Worm (Caenorhabditis elegans) whole organism, L3 larva: ENCODE measurements around the gene him-14.

Experiments used
- aly-2 ChIP-seq: fragments of 150-350 bp; optimal IDR thresholded peaks from 2 replicates; lab custom pipeline; 2014; ENCODE audit warnings: missing biosample characterization, missing genetic modification characterization
- ceh-16 ChIP-seq: sonication (generic microtip); optimal IDR thresholded peaks from 2 replicates; lab custom pipeline; 2017; ENCODE audit warnings: missing biosample characterization, missing genetic modification characterization
- ceh-82 ChIP-seq: fragments of 150-350 bp; optimal IDR thresholded peaks from 2 replicates; lab custom pipeline; 2014; ENCODE audit warnings: missing biosample characterization, missing genetic modification characterization
- ceh-9 ChIP-seq: sonication (generic microtip); optimal IDR thresholded peaks from 2 replicates; lab custom pipeline; 2018; ENCODE audit warnings: missing biosample characterization, missing genetic modification characterization
- daf-12 ChIP-seq: fragments of 150-350 bp; optimal IDR thresholded peaks from 2 replicates; lab custom pipeline; 2014; ENCODE audit warnings: missing biosample characterization, missing genetic modification reagents, missing genetic modification characterization
- egl-27 ChIP-seq: sonication (generic microtip); optimal IDR thresholded peaks from 4 replicates; lab custom pipeline; 2017; ENCODE audit warnings: missing biosample characterization, missing genetic modification reagents, missing genetic modification characterization
- elt-2 ChIP-seq: sonication (generic microtip); optimal IDR thresholded peaks from 2 replicates; lab custom pipeline; 2016; ENCODE audit warnings: missing genetic modification reagents, mild to moderate bottlenecking, missing genetic modification characterization, missing compliant biosample characterization
- elt-3 ChIP-seq, 3 experiments: fragments of 150-350 bp in 1 of 3; sonication (generic microtip) in 2 of 3; optimal IDR thresholded peaks; 2 replicates in 2 of 3; 4 replicates in 1 of 3; lab custom pipeline; 2014 to 2017; ENCODE audit warnings: missing biosample characterization in 3 of 3, missing genetic modification characterization in 3 of 3
- eor-1 ChIP-seq, 2 experiments: fragments of 150-350 bp; optimal IDR thresholded peaks; 2 replicates each; lab custom pipeline; 2014 to 2018; ENCODE audit warnings: missing biosample characterization in 2 of 2, missing genetic modification characterization in 2 of 2
- fos-1 ChIP-seq: fragments of 150-350 bp; optimal IDR thresholded peaks from 2 replicates; lab custom pipeline; 2014; ENCODE audit warnings: missing biosample characterization, missing genetic modification characterization
- lin-15B ChIP-seq: fragments of 150-350 bp; optimal IDR thresholded peaks from 2 replicates; lab custom pipeline; 2014; ENCODE audit warnings: missing biosample characterization, missing genetic modification characterization
- lsy-12 ChIP-seq: sonication (generic microtip); optimal IDR thresholded peaks from 2 replicates; lab custom pipeline; 2016; ENCODE audit warnings: mild to moderate bottlenecking, missing genetic modification characterization, missing compliant biosample characterization
- mdl-1 ChIP-seq: fragments of 150-350 bp; optimal IDR thresholded peaks from 2 replicates; lab custom pipeline; 2014; ENCODE audit warnings: missing biosample characterization, missing genetic modification characterization
- mml-1 ChIP-seq: fragments of 150-350 bp; sonication (generic microtip); optimal IDR thresholded peaks from 3 replicates; lab custom pipeline; 2014; ENCODE audit warnings: missing biosample characterization, missing genetic modification characterization
- nfya-1 ChIP-seq: sonication (generic microtip); optimal IDR thresholded peaks from 2 replicates; lab custom pipeline; 2017; ENCODE audit warnings: missing genetic modification characterization, mild to moderate bottlenecking, missing compliant biosample characterization, antibody characterized with exemption, moderate library complexity; ENCODE audit not compliant: insufficient read depth
- nhr-23 ChIP-seq: fragments of 150-350 bp; optimal IDR thresholded peaks from 2 replicates; lab custom pipeline; 2014; ENCODE audit warnings: missing biosample characterization, missing genetic modification reagents, missing genetic modification characterization
- nhr-237 ChIP-seq: fragments of 150-350 bp; optimal IDR thresholded peaks from 2 replicates; lab custom pipeline; 2014; ENCODE audit warnings: missing biosample characterization, missing genetic modification characterization
- nhr-67 ChIP-seq: fragments of 150-350 bp; optimal IDR thresholded peaks from 2 replicates; lab custom pipeline; 2014; ENCODE audit warnings: missing biosample characterization, missing genetic modification characterization
- nhr-76 ChIP-seq: fragments of 150-350 bp; sonication (generic microtip); optimal IDR thresholded peaks from 5 replicates; lab custom pipeline; 2014; ENCODE audit warnings: missing biosample characterization, missing genetic modification characterization
- pha-4 ChIP-seq: fragments of 150-350 bp; optimal IDR thresholded peaks from 2 replicates; lab custom pipeline; 2014; ENCODE audit warnings: missing biosample characterization, missing genetic modification reagents, missing genetic modification characterization
- pqm-1 ChIP-seq: fragments of 150-350 bp; optimal IDR thresholded peaks from 2 replicates; lab custom pipeline; 2017; ENCODE audit warnings: missing biosample characterization, missing genetic modification characterization, inconsistent platforms
- sea-2 ChIP-seq: fragments of 150-350 bp; sonication (generic microtip); optimal IDR thresholded peaks from 4 replicates; lab custom pipeline; 2014; ENCODE audit warnings: missing biosample characterization, missing genetic modification reagents, missing genetic modification characterization
- skn-1 ChIP-seq: fragments of 150-350 bp; optimal IDR thresholded peaks from 2 replicates; lab custom pipeline; 2014; ENCODE audit warnings: missing biosample characterization, missing genetic modification characterization
- snpc-4 ChIP-seq: fragments of 150-350 bp; optimal IDR thresholded peaks from 2 replicates; lab custom pipeline; 2014; ENCODE audit warnings: missing biosample characterization, missing genetic modification characterization
- unc-62 ChIP-seq: fragments of 150-350 bp; sonication (generic microtip); optimal IDR thresholded peaks from 4 replicates; lab custom pipeline; 2014; ENCODE audit warnings: missing biosample characterization, missing genetic modification reagents, missing genetic modification characterization
- zag-1 ChIP-seq: fragments of 150-350 bp; optimal IDR thresholded peaks from 2 replicates; lab custom pipeline; 2014; ENCODE audit warnings: missing biosample characterization, missing genetic modification characterization
- ztf-11 ChIP-seq: fragments of 150-350 bp; optimal IDR thresholded peaks from 2 replicates; lab custom pipeline; 2014; ENCODE audit warnings: missing biosample characterization, missing genetic modification characterization

Gene him-14

DNA sequence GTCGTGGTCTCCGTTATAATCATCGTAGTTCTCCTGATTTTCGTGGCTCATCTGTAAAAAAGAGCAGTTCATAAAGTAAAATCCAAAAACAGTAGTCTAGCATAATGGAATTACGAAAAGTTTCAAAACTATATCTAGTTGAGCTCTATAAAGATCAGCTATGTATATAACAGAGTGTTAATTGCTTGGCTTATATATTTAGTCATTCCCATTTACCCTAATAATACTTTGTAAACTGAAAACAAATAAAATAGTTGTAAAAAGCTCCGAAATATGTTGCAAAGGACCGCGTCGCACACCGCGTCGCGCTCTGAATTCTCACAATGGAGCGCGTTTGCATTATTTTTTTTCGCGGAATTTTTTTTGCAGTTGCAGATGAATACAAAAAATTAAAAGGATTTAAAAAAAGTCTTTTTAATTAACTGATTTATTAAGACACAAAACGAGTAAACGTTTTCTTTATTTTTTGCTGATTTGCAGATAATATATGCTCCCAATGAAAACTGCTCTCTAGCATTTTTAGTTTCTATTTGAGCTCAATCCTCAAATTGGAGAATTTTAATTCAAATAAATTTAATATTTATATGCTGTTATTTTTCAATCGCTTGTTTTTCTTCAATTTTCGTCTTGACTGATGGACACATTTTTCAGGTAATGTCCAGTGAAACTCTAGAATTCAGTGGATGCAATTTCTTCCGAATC, 19.6 kb downstream of the him-14 start, which contains the start of the genes tcer-1 and ZK1127.5 (continued):
- TF ChIP-seq eor-1 (tag; optimal IDR thresholded peaks at IDR 0.05; lab: Kevin White, UChicago) (no peak), mdl-1 (tag; lab: Kevin White, UChicago) (no peak), lin-15B (tag; lab: Kevin White, UChicago) (peak; percentile 77)

DNA sequence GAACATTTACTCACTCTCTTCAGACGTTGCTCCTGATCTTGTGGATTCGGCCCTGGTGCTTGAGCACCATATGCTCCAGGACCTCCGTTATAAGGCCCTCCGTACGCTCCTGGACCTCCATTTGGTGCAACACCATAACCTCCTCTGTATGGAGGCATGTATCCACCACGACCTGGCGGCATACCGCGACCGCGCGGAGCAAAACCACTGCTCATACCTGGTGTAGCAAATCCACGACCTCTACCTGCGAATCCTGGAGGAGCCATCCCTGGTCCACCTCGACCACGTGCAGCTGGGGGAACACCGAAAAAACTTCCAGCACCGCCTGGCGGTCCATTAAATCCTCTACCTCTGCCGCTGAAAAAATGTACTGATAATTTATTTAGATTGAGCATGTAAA, 20.3 kb downstream of the him-14 start:
- TF ChIP-seq nhr-237 (tag; lab: Kevin White, UChicago) (no peak), nhr-67 (tag; lab: Kevin White, UChicago) (no peak), fos-1 (tag; lab: Kevin White, UChicago) (no peak), ceh-9 (no peak), nhr-23 (tag; lab: Kevin White, UChicago) (no peak), elt-3 (tag; optimal IDR thresholded peaks at IDR 0.05; lab: Kevin White, UChicago) (no peak), skn-1 (tag; lab: Kevin White, UChicago) (no peak), ceh-16 (tag; lab: Kevin White, UChicago) (no peak)
- TF ChIP-seq, all 47 proteins: peak for 0

ce11 chrII:7037659-7038342, 32.0 kb downstream of the him-14 start, which contains the start of gene cin-4:
Gene cin-4, plus strand, starts transcription at chrII:7038292.
- TF ChIP-seq zag-1 = no peak
- TF ChIP-seq nhr-237 (tag; lab: Kevin White, UChicago) = no peak
- TF ChIP-seq nfya-1 = no peak
- TF ChIP-seq ceh-82 (tag; lab: Kevin White, UChicago) = no peak
- no peak for TF ChIP-seq elt-3 (tag; optimal IDR thresholded peaks at IDR 0.05; lab: Kevin White, UChicago)
- no peak for TF ChIP-seq egl-27
- no peak for TF ChIP-seq daf-12 (tag; lab: Kevin White, UChicago)
- no peak for TF ChIP-seq nhr-76 (tag; lab: Kevin White, UChicago)
- TF ChIP-seq lin-15B (tag; lab: Kevin White, UChicago) = no peak
- no peak for TF ChIP-seq ztf-11
- no peak for TF ChIP-seq unc-62 (GFP tag; lab: Kevin White, UChicago)
- TF ChIP-seq mdl-1 (tag; lab: Kevin White, UChicago) = no peak
- no peak for TF ChIP-seq pha-4 (tag; lab: Kevin White, UChicago)

ce11 chrII:7031137-7031697, 38.5 kb downstream of the him-14 start:
- TF ChIP-seq pha-4 (tag; lab: Kevin White, UChicago) (peak; percentile 47), pqm-1 (peak; percentile 63), elt-2 (peak; percentile 78), lsy-12 (no peak), aly-2 (tag; lab: Kevin White, UChicago) (no peak)

ce11 chrII:7029524-7029923, 40.2 kb downstream of the him-14 start:
- TF ChIP-seq pha-4 (tag; lab: Kevin White, UChicago) (peak; percentile 68), sea-2 (no peak)

DNA sequence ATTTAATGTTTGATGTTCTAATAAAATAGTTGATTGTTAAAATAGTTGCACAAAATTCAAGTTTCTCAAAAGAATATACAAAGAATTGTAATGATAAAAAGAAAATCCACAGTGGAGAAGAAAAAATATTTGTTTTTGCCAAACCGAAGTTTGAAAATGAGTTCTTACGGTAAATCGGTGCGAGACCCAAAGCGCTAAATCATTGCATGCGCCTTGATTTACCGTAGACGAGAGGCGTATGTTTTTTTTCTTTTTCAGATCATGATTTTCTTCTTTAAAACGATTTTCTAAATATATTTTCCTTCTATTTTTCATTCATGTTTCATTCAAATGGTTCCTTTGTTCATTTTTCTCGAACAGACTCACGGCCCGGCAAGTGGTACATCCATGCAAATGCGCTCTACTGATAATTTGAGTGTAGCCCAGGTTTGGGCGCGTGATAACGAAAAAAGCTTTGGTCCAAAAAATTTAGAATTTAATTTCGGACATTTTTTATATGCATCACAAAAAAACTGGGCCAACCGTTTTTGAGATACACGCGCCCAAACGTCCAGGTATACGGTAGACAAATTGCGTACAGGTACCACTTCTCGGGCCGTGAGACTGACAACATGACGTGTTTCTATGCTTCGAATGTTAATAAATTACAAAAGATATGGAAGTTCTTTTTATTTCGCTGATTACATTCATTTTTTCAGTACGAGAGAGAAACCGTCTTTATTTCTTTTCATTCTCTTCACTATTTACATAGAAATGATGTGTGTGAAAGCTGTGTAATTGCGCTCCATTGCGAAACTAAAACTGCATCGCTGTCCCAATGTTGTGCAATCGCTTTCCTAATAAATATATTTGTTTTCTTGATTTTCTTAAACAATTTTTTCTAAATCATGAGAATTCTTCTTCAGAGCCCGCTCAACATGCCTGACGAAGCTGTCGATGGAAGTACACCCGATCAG, 44.6 kb downstream of the him-14 start, which contains the start of gene znf-598:
TSS of gene znf-598 (plus strand) at position 906 of the 956 bp plus-strand sequence.
- no peak for TF ChIP-seq fos-1 (tag; lab: Kevin White, UChicago)
- TF ChIP-seq lin-15B (tag; lab: Kevin White, UChicago) = peak; percentile 64
- peak; percentile 72 for TF ChIP-seq elt-2
- TF ChIP-seq zag-1 = no peak
- peak; percentile 16 for TF ChIP-seq nhr-23 (tag; lab: Kevin White, UChicago)
- no peak for TF ChIP-seq lsy-12
- TF ChIP-seq mml-1 (tag; lab: Kevin White, UChicago) = no peak
- peak; percentile 64 for TF ChIP-seq snpc-4 (tag; lab: Kevin White, UChicago)
- peak; percentile 84 for TF ChIP-seq pha-4 (tag; lab: Kevin White, UChicago)
- peak; percentile 40 for TF ChIP-seq pqm-1
